Fruit fly (Drosophila melanogaster) whole organism, embryonic: ENCODE measurements around the gene CG6295.

Source experiments
- Ada2b ChIP-seq: fragments of 200-800 bp; sonication (Bioruptor generic); IDR thresholded peaks from 2 replicates; pipeline ENCODE4 v1.3.6; 2022; ENCODE audit warnings: missing biosample characterization, missing genetic modification characterization
- Antp ChIP-seq: fragments of 200-800 bp; sonication (Bioruptor generic); optimal IDR thresholded peaks from 3 replicates; lab custom pipeline; 2016; ENCODE audit warnings: missing biosample characterization, missing genetic modification characterization
- B-H2 ChIP-seq: fragments of 200-800 bp; sonication (Bioruptor generic); optimal IDR thresholded peaks from 2 replicates; lab custom pipeline; 2018; ENCODE audit warnings: missing biosample characterization, mild to moderate bottlenecking, missing genetic modification characterization
- Bgb ChIP-seq: fragments of 200-800 bp; sonication (Bioruptor generic); IDR thresholded peaks from 2 replicates; pipeline ENCODE4 v1.3.6; 2022; ENCODE audit warnings: missing biosample characterization, missing genetic modification characterization; ENCODE audit not compliant: partially characterized antibody
- CG1602 ChIP-seq: fragments of 200-800 bp; sonication (Bioruptor generic); optimal IDR thresholded peaks from 3 replicates; lab custom pipeline; 2016; ENCODE audit warnings: missing biosample characterization, missing genetic modification characterization
- CG16815 ChIP-seq: fragments of 200-800 bp; sonication (Bioruptor generic); optimal IDR thresholded peaks from 3 replicates; lab custom pipeline; 2017; ENCODE audit warnings: missing biosample characterization, mild to moderate bottlenecking, missing genetic modification characterization
- CG17186 ChIP-seq: fragments of 200-800 bp; sonication (Bioruptor generic); optimal IDR thresholded peaks from 3 replicates; lab custom pipeline; 2017; ENCODE audit warnings: missing biosample characterization, missing genetic modification reagents, missing genetic modification characterization
- CG17802 ChIP-seq: fragments of 200-800 bp; sonication (Bioruptor generic); optimal IDR thresholded peaks from 2 replicates; lab custom pipeline; 2018; ENCODE audit warnings: missing biosample characterization, mild to moderate bottlenecking, missing genetic modification characterization, moderate library complexity
- CG18599 ChIP-seq: fragments of 200-800 bp; sonication (Bioruptor generic); optimal IDR thresholded peaks from 3 replicates; lab custom pipeline; 2017; ENCODE audit warnings: missing biosample characterization, missing genetic modification characterization, mild to moderate bottlenecking, moderate library complexity, missing genetic modification reagents
- CG2712 ChIP-seq: fragments of 200-800 bp; optimal IDR thresholded peaks from 3 replicates; lab custom pipeline; 2019; ENCODE audit warnings: missing biosample characterization, mild to moderate bottlenecking, missing genetic modification characterization, moderate library complexity
- CG30403 ChIP-seq: fragments of 200-800 bp; sonication (Bioruptor generic); optimal IDR thresholded peaks from 3 replicates; lab custom pipeline; 2016; ENCODE audit warnings: missing biosample characterization, missing genetic modification characterization
- CG30431 ChIP-seq: fragments of 200-800 bp; sonication (Bioruptor generic); optimal IDR thresholded peaks from 2 replicates; lab custom pipeline; 2017; ENCODE audit warnings: missing biosample characterization, missing genetic modification characterization
- CG3065 ChIP-seq: fragments of 200-800 bp; sonication (Bioruptor generic); optimal IDR thresholded peaks from 2 replicates; lab custom pipeline; 2016; ENCODE audit warnings: missing biosample characterization, missing genetic modification characterization
- CG34376 ChIP-seq: fragments of 200-800 bp; sonication (Bioruptor generic); optimal IDR thresholded peaks from 2 replicates; lab custom pipeline; 2018; ENCODE audit warnings: missing biosample characterization, mild to moderate bottlenecking, missing genetic modification characterization
- CG3726 ChIP-seq: fragments of 200-800 bp; sonication (Bioruptor generic); IDR thresholded peaks from 3 replicates; pipeline ENCODE4, ENCODE4 v1.3.6; 2022; ENCODE audit warnings: missing biosample characterization, missing genetic modification characterization
- CG4328 ChIP-seq: fragments of 200-800 bp; sonication (Bioruptor generic); optimal IDR thresholded peaks from 3 replicates; lab custom pipeline; 2017; ENCODE audit warnings: missing biosample characterization, missing genetic modification reagents, missing genetic modification characterization
- CG4360 ChIP-seq: fragments of 200-800 bp; sonication (Bioruptor generic); IDR thresholded peaks from 2 replicates; pipeline ENCODE4 v1.3.6; 2022; ENCODE audit warnings: missing biosample characterization, missing genetic modification characterization
- CG9437 ChIP-seq: fragments of 200-800 bp; sonication (Bioruptor generic); optimal IDR thresholded peaks from 2 replicates; lab custom pipeline; 2018; ENCODE audit warnings: missing biosample characterization, mild to moderate bottlenecking, missing genetic modification characterization
- CkIIα-i1 ChIP-seq: fragments of 200-800 bp; sonication (Bioruptor generic); IDR thresholded peaks from 2 replicates; pipeline ENCODE4 v1.3.6; 2022; ENCODE audit warnings: missing biosample characterization, missing genetic modification characterization
- CrebB ChIP-seq: fragments of 200-800 bp; sonication (Bioruptor generic); optimal IDR thresholded peaks from 3 replicates; lab custom pipeline; 2018; ENCODE audit warnings: missing biosample characterization, mild to moderate bottlenecking, missing genetic modification characterization
- D19B ChIP-seq: fragments of 200-800 bp; sonication (Bioruptor generic); optimal IDR thresholded peaks from 2 replicates; lab custom pipeline; 2017; ENCODE audit warnings: missing biosample characterization, mild to moderate bottlenecking, missing genetic modification characterization
- Deaf1 ChIP-seq: fragments of 200-800 bp; optimal IDR thresholded peaks from 3 replicates; lab custom pipeline; 2019; ENCODE audit warnings: missing biosample characterization, mild to moderate bottlenecking, missing genetic modification characterization, moderate library complexity
- Doc2 ChIP-seq: fragments of 200-800 bp; sonication (Bioruptor generic); IDR thresholded peaks from 2 replicates; pipeline ENCODE4 v1.3.6; 2022; ENCODE audit warnings: missing biosample characterization, missing genetic modification characterization
- Hey ChIP-seq: fragments of 200-800 bp; sonication (Bioruptor generic); optimal IDR thresholded peaks from 3 replicates; lab custom pipeline; 2018; ENCODE audit warnings: missing biosample characterization, mild to moderate bottlenecking, missing genetic modification characterization
- Jarid2 ChIP-seq: fragments of 200-800 bp; sonication (Bioruptor generic); optimal IDR thresholded peaks from 3 replicates; lab custom pipeline; 2017; ENCODE audit warnings: mild to moderate bottlenecking, missing biosample characterization, missing genetic modification reagents, missing genetic modification characterization
- Mad ChIP-seq: fragments of 200-800 bp; sonication (Bioruptor generic); optimal IDR thresholded peaks from 2 replicates; lab custom pipeline; 2016; ENCODE audit warnings: missing biosample characterization, missing genetic modification characterization
- Mrtf ChIP-seq: fragments of 200-800 bp; sonication (Bioruptor generic); IDR thresholded peaks from 3 replicates; pipeline ENCODE4 v1.3.6; 2022; ENCODE audit warnings: missing biosample characterization, missing genetic modification characterization
- Ptx1 ChIP-seq: fragments of 200-800 bp; sonication (Bioruptor generic); IDR thresholded peaks from 2 replicates; pipeline ENCODE4 v1.3.6; 2022; ENCODE audit warnings: missing biosample characterization, missing genetic modification characterization
- Spps ChIP-seq: fragments of 200-800 bp; sonication (Bioruptor generic); optimal IDR thresholded peaks from 2 replicates; lab custom pipeline; 2018; ENCODE audit warnings: missing biosample characterization, mild to moderate bottlenecking, missing genetic modification characterization
- Tbp ChIP-seq: fragments of >200 bp; optimal IDR thresholded peaks from 2 replicates; lab custom pipeline; 2018; ENCODE audit warnings: missing biosample characterization, missing genetic modification characterization
- bcd ChIP-seq: fragments of 200-800 bp; sonication (Bioruptor generic); optimal IDR thresholded peaks from 2 replicates; lab custom pipeline; 2017; ENCODE audit warnings: missing biosample characterization, mild to moderate bottlenecking, missing genetic modification characterization
- btn ChIP-seq: fragments of 200-800 bp; sonication (Bioruptor generic); optimal IDR thresholded peaks from 2 replicates; lab custom pipeline; 2016; ENCODE audit warnings: missing biosample characterization, missing genetic modification characterization
- crc ChIP-seq: fragments of 200-800 bp; sonication (Bioruptor generic); optimal IDR thresholded peaks from 2 replicates; lab custom pipeline; 2016; ENCODE audit warnings: missing biosample characterization, missing genetic modification characterization
- danr ChIP-seq: fragments of 200-800 bp; sonication (Bioruptor generic); IDR thresholded peaks from 2 replicates; pipeline ENCODE4 v1.3.6; 2022; ENCODE audit warnings: missing biosample characterization, missing genetic modification characterization
- dimm ChIP-seq: fragments of 200-800 bp; sonication (Bioruptor generic); IDR thresholded peaks from 2 replicates; pipeline ENCODE4 v1.3.6; 2022; ENCODE audit warnings: missing biosample characterization, missing genetic modification characterization
- dysf ChIP-seq: fragments of 200-800 bp; sonication (Bioruptor generic); IDR thresholded peaks from 3 replicates; pipeline ENCODE4 v1.3.6; 2022; ENCODE audit warnings: missing biosample characterization, missing genetic modification characterization
- exex ChIP-seq: fragments of 200-800 bp; sonication (Bioruptor generic); optimal IDR thresholded peaks from 4 replicates; lab custom pipeline; 2018; ENCODE audit warnings: missing biosample characterization, mild to moderate bottlenecking, missing genetic modification characterization, moderate library complexity
- grn ChIP-seq: fragments of 200-800 bp; sonication (Bioruptor generic); optimal IDR thresholded peaks from 3 replicates; lab custom pipeline; 2017; ENCODE audit warnings: missing biosample characterization, missing genetic modification characterization
- ind ChIP-seq: fragments of 200-800 bp; sonication (Bioruptor generic); optimal IDR thresholded peaks from 3 replicates; lab custom pipeline; 2016; ENCODE audit warnings: missing biosample characterization, missing genetic modification characterization
- jing ChIP-seq: fragments of 200-800 bp; sonication (Bioruptor generic); optimal IDR thresholded peaks from 2 replicates; lab custom pipeline; 2018; ENCODE audit warnings: missing biosample characterization, mild to moderate bottlenecking, missing genetic modification characterization
- nau ChIP-seq: fragments of 200-800 bp; sonication (Bioruptor generic); optimal IDR thresholded peaks from 3 replicates; lab custom pipeline; 2017; ENCODE audit warnings: missing biosample characterization, mild to moderate bottlenecking, missing genetic modification characterization, missing genetic modification reagents
- repo ChIP-seq: fragments of 200-800 bp; sonication (Bioruptor generic); optimal IDR thresholded peaks from 2 replicates; lab custom pipeline; 2016; ENCODE audit warnings: missing biosample characterization, missing genetic modification characterization
- row ChIP-seq: fragments of 200-800 bp; sonication (Bioruptor generic); IDR thresholded peaks from 3 replicates; pipeline ENCODE4 v1.3.6; 2022; ENCODE audit warnings: missing biosample characterization, missing genetic modification characterization
- salm ChIP-seq: fragments of 200-800 bp; sonication (Bioruptor generic); optimal IDR thresholded peaks from 2 replicates; lab custom pipeline; 2018; ENCODE audit warnings: missing biosample characterization, mild to moderate bottlenecking, missing genetic modification characterization
- sd ChIP-seq: fragments of 200-800 bp; sonication (Bioruptor generic); optimal IDR thresholded peaks from 3 replicates; lab custom pipeline; 2018; ENCODE audit warnings: missing biosample characterization, mild to moderate bottlenecking, missing genetic modification characterization, moderate library complexity
- shn ChIP-seq: fragments of 200-800 bp; sonication (Bioruptor generic); optimal IDR thresholded peaks from 3 replicates; lab custom pipeline; 2016; ENCODE audit warnings: missing biosample characterization, missing genetic modification characterization
- sug ChIP-seq: fragments of 200-800 bp; optimal IDR thresholded peaks from 2 replicates; lab custom pipeline; 2019; ENCODE audit warnings: missing biosample characterization, mild to moderate bottlenecking, missing genetic modification characterization, moderate library complexity
- wdn ChIP-seq: fragments of 200-800 bp; sonication (Bioruptor generic); IDR thresholded peaks from 2 replicates; pipeline ENCODE4 v1.3.6; 2022; ENCODE audit warnings: missing biosample characterization, missing genetic modification characterization

CG6295 gene

dm6 chr3R:27023117-27023516 lies 16.3 kb upstream of the CG6295 start, which contains the start of gene CG6277:
Gene CG6277, minus strand, starts transcription at chr3R:27023217.
- peak; percentile 68 for TF ChIP-seq sug (tag; lab: Kevin White, UChicago)
- no peak for TF ChIP-seq danr (GFP tag; lab: Robert Waterston, UW)
- TF ChIP-seq, all 482 proteins: peak for 1

dm6 chr3R:27021278-27021677 lies 14.4 kb upstream of the CG6295 start, which contains the start of gene CG6283:
Gene CG6283, minus strand, starts transcription at chr3R:27021378.
- peak; percentile 28 for TF ChIP-seq sug (tag; lab: Kevin White, UChicago)
- no peak for TF ChIP-seq CG17802

- no peak for TF ChIP-seq B-H2 (GFP tag; lab: Kevin White, UChicago)
- TF ChIP-seq nau (GFP tag; lab: Kevin White, UChicago) = no peak
- TF ChIP-seq Ptx1 (GFP tag; lab: Robert Waterston, UW) = no peak
- TF ChIP-seq grn = peak; percentile 76
- TF ChIP-seq shn (GFP tag; lab: Kevin White, UChicago) = no peak
- no peak for TF ChIP-seq CG4328
- TF ChIP-seq btn (GFP tag; lab: Kevin White, UChicago) = no peak
- TF ChIP-seq CG9437 = no peak
- no peak for TF ChIP-seq CG3726 (GFP tag; lab: Robert Waterston, UW)
- no peak for TF ChIP-seq Doc2 (GFP tag; lab: Robert Waterston, UW)
- TF ChIP-seq CG2712 (tag; lab: Kevin White, UChicago) = no peak
- TF ChIP-seq wdn = no peak
- TF ChIP-seq CG18599 (GFP tag; lab: Kevin White, UChicago) = peak; percentile 23
- TF ChIP-seq ind (GFP tag; lab: Kevin White, UChicago) = no peak
- TF ChIP-seq Ada2b = no peak
- no peak for TF ChIP-seq D19B (GFP tag; lab: Kevin White, UChicago)
- TF ChIP-seq Mrtf (GFP tag; lab: Robert Waterston, UW) = no peak
- TF ChIP-seq CG4360 = no peak
- TF ChIP-seq dimm (GFP tag; lab: Robert Waterston, UW) = no peak
- no peak for TF ChIP-seq Tbp (GFP tag; lab: Kevin White, UChicago)
- TF ChIP-seq jing (GFP tag; lab: Kevin White, UChicago) = no peak
- no peak for TF ChIP-seq CG30431 (GFP tag; lab: Kevin White, UChicago)
- TF ChIP-seq CG30403 (GFP tag; lab: Kevin White, UChicago) = no peak
- TF ChIP-seq CG3065 (GFP tag; lab: Kevin White, UChicago) = no peak
- TF ChIP-seq bcd (GFP tag; lab: Kevin White, UChicago) = no peak
- TF ChIP-seq crc (GFP tag; lab: Kevin White, UChicago) = no peak
- peak; percentile 45 for TF ChIP-seq Hey
- TF ChIP-seq CG1602 = no peak
- TF ChIP-seq Jarid2 = no peak
- no peak for TF ChIP-seq CkIIα-i1 (GFP tag; lab: Robert Waterston, UW)
- TF ChIP-seq Mad (GFP tag; lab: Kevin White, UChicago) = no peak
- peak; percentile 71 for TF ChIP-seq sd
- TF ChIP-seq Spps (tag; lab: Kevin White, UChicago) = no peak
- TF ChIP-seq exex (tag; lab: Kevin White, UChicago) = peak; percentile 90
- TF ChIP-seq Antp (GFP tag; lab: Kevin White, UChicago) = no peak
- TF ChIP-seq Bgb (GFP tag; lab: Robert Waterston, UW) = no peak
- TF ChIP-seq dysf (GFP tag; lab: Robert Waterston, UW) = no peak
- no peak for TF ChIP-seq row (GFP tag; lab: Robert Waterston, UW)
- TF ChIP-seq CG17186 (GFP tag; lab: Kevin White, UChicago) = no peak
- TF ChIP-seq salm (tag; lab: Kevin White, UChicago) = no peak
- no peak for TF ChIP-seq CrebB (tag; lab: Kevin White, UChicago)
- no peak for TF ChIP-seq CG16815 (GFP tag; lab: Kevin White, UChicago)
- peak; percentile 64 for TF ChIP-seq CG34376
- no peak for TF ChIP-seq repo
- no peak for TF ChIP-seq Deaf1 (tag; lab: Kevin White, UChicago)
These were observed 12.9 kb upstream of the CG6295 start, which contains the start of gene CG17191 for dm6 chr3R:27019701-27020172. Gene CG17191, minus strand, starts transcription at chr3R:27019751.
